Worm (Caenorhabditis elegans): Measurements from ENCODE around the gene K12H4.3.

Gene K12H4.3

ce11 chrIII:8077180-8077579 is 31.3 kb downstream of the K12H4.3 start:
- TF ChIP-seq elt-3 (tag; optimal IDR thresholded peaks at IDR 0.05) = no peak
- no peak for TF ChIP-seq nhr-23 (tag; optimal IDR thresholded peaks at IDR 0.05)
- TF ChIP-seq skn-1 (tag; optimal IDR thresholded peaks at IDR 0.05) = no peak
- no peak for TF ChIP-seq elt-1 (tag; optimal IDR thresholded peaks at IDR 0.05)
- TF ChIP-seq blmp-1 (tag; optimal IDR thresholded peaks at IDR 0.05; ENCODE audit: insufficient read depth) = no peak
- no peak for TF ChIP-seq lin-39 (tag; optimal IDR thresholded peaks at IDR 0.05)
- TF ChIP-seq peb-1 (tag; optimal IDR thresholded peaks at IDR 0.05) = no peak
- TF ChIP-seq sma-9 (GFP tag; optimal IDR thresholded peaks at IDR 0.05) = no peak
- TF ChIP-seq sma-9 (tag; optimal IDR thresholded peaks at IDR 0.05) = no peak
- no peak for TF ChIP-seq ztf-11 (tag; optimal IDR thresholded peaks at IDR 0.05)
- no peak for TF ChIP-seq nhr-237 (tag; optimal IDR thresholded peaks at IDR 0.05)
- no peak for TF ChIP-seq nhr-129 (tag; optimal IDR thresholded peaks at IDR 0.05)

ce11 chrIII:8080165-8080738 is 34.4 kb downstream of the K12H4.3 start, which contains the start of the genes dcr-1 and apc-2:
Gene dcr-1 (minus strand): TSS chrIII:8080281.
Gene apc-2 (plus strand): TSS chrIII:8080629.
- TF ChIP-seq elt-3 (tag; optimal IDR thresholded peaks at IDR 0.05) (no peak), ZK546.5 (tag; optimal IDR thresholded peaks at IDR 0.05) (no peak), nhr-77 (tag; optimal IDR thresholded peaks at IDR 0.05) (no peak), unc-39 (tag; optimal IDR thresholded peaks at IDR 0.05) (no peak), alr-1 (tag; optimal IDR thresholded peaks at IDR 0.05) (no peak), lsy-2 (tag; optimal IDR thresholded peaks at IDR 0.05) (no peak), mbf-1 (tag; optimal IDR thresholded peaks at IDR 0.05) (no peak), ztf-1 (GFP tag; conservative IDR thresholded peaks at IDR 0.05) (no peak), F13H6.1 (tag; optimal IDR thresholded peaks at IDR 0.05) (no peak), nhr-23 (tag; optimal IDR thresholded peaks at IDR 0.05) (no peak), nhr-6 (tag; optimal IDR thresholded peaks at IDR 0.05) (no peak), nhr-25 (tag; optimal IDR thresholded peaks at IDR 0.05) (no peak), mab-5 (tag; optimal IDR thresholded peaks at IDR 0.05) (no peak), blmp-1 (tag; optimal IDR thresholded peaks at IDR 0.05; ENCODE audit: insufficient read depth) (no peak), nhr-237 (tag; optimal IDR thresholded peaks at IDR 0.05) (no peak)

- TF ChIP-seq nhr-129 (tag; optimal IDR thresholded peaks at IDR 0.05) (peak; percentile 63), sem-4 (tag; optimal IDR thresholded peaks at IDR 0.05) (no peak), unc-55 (GFP tag; optimal IDR thresholded peaks at IDR 0.05) (peak; percentile 87), F13H6.1 (tag; optimal IDR thresholded peaks at IDR 0.05) (no peak), alr-1 (tag; optimal IDR thresholded peaks at IDR 0.05) (no peak), ztf-1 (GFP tag; conservative IDR thresholded peaks at IDR 0.05) (no peak), lin-11 (tag; optimal IDR thresholded peaks at IDR 0.05) (no peak), ZK546.5 (tag; optimal IDR thresholded peaks at IDR 0.05) (no peak), crh-2 (tag; optimal IDR thresholded peaks at IDR 0.05) (peak; percentile 35), egl-27 (tag; optimal IDR thresholded peaks at IDR 0.05) (no peak), sma-3 (GFP tag; optimal IDR thresholded peaks at IDR 0.05) (peak; percentile 37), gmeb-1 (tag; optimal IDR thresholded peaks at IDR 0.05) (peak; percentile 74), nhr-23 (tag; optimal IDR thresholded peaks at IDR 0.05) (no peak), unc-62 (GFP tag; optimal IDR thresholded peaks at IDR 0.05) (no peak), sma-9 (GFP tag; optimal IDR thresholded peaks at IDR 0.05) (peak; percentile 45), sma-9 (tag; optimal IDR thresholded peaks at IDR 0.05) (no peak), nhr-12 (tag; optimal IDR thresholded peaks at IDR 0.05) (no peak), fos-1 (tag; optimal IDR thresholded peaks at IDR 0.05) (peak; percentile 27), peb-1 (tag; optimal IDR thresholded peaks at IDR 0.05) (no peak), lin-39 (tag; optimal IDR thresholded peaks at IDR 0.05) (no peak), nhr-10 (tag; optimal IDR thresholded peaks at IDR 0.05) (no peak), C34F6.9 (tag; optimal IDR thresholded peaks at IDR 0.05) (peak; percentile 84), unc-39 (tag; optimal IDR thresholded peaks at IDR 0.05) (no peak), Y55F3AM.14 (GFP tag; optimal IDR thresholded peaks at IDR 0.05) (no peak), snpc-4 (tag; optimal IDR thresholded peaks at IDR 0.05) (peak; percentile 16), ztf-4 (tag; optimal IDR thresholded peaks at IDR 0.05) (no peak), nhr-77 (tag; optimal IDR thresholded peaks at IDR 0.05) (no peak), mdl-1 (tag; optimal IDR thresholded peaks at IDR 0.05) (no peak), elt-3 (tag; optimal IDR thresholded peaks at IDR 0.05) (no peak), R02D3.7 (tag; optimal IDR thresholded peaks at IDR 0.05) (no peak), aly-2 (tag; optimal IDR thresholded peaks at IDR 0.05) (no peak), nhr-11 (tag; optimal IDR thresholded peaks at IDR 0.05) (no peak), ztf-11 (tag; optimal IDR thresholded peaks at IDR 0.05) (no peak), nhr-237 (tag; optimal IDR thresholded peaks at IDR 0.05) (no peak), dmd-4 (tag; optimal IDR thresholded peaks at IDR 0.05) (no peak), ama-1 (optimal IDR thresholded peaks at IDR 0.05) (no peak), mab-5 (tag; optimal IDR thresholded peaks at IDR 0.05) (no peak), lin-13 (GFP tag; optimal IDR thresholded peaks at IDR 0.05) (no peak), skn-1 (tag; optimal IDR thresholded peaks at IDR 0.05) (no peak), zag-1 (tag; optimal IDR thresholded peaks at IDR 0.05) (peak; percentile 11), nhr-6 (tag; optimal IDR thresholded peaks at IDR 0.05) (no peak), ceh-16 (tag; optimal IDR thresholded peaks at IDR 0.05) (no peak), ceh-82 (tag; optimal IDR thresholded peaks at IDR 0.05) (no peak), mbf-1 (tag; optimal IDR thresholded peaks at IDR 0.05) (no peak)
Observed at ce11 chrIII:8085355-8085754, 39.5 kb downstream of the K12H4.3 start, which contains the start of the genes K06H7.7 and grp-1. Gene K06H7.7 (minus strand): TSS chrIII:8085475. Gene grp-1 (plus strand): TSS chrIII:8085705.

All from whole organism, L2 larva.